Worm (Caenorhabditis elegans) whole organism, L4 larva: ENCODE measurements around the gene F42G2.7.

Experiments
- T26A8.4 ChIP-seq: fragments of 200-800 bp; sonication (Bioruptor generic); IDR thresholded peaks from 2 replicates; pipeline ENCODE4 v1.3.6; 2022; ENCODE audit warnings: missing genetic modification characterization, missing compliant biosample characterization
- Y105C5A.15 ChIP-seq: fragments of 200-800 bp; sonication (Bioruptor generic); IDR thresholded peaks from 2 replicates; pipeline ENCODE4 v1.3.6; 2022; ENCODE audit warnings: missing genetic modification characterization, missing compliant biosample characterization
- Y75B8A.6 ChIP-seq: fragments of 200-800 bp; sonication (Bioruptor generic); IDR thresholded peaks from 2 replicates; pipeline ENCODE4 v1.3.6; 2022; ENCODE audit warnings: missing genetic modification reagents, missing genetic modification characterization, missing compliant biosample characterization
- aha-1 ChIP-seq: fragments of 150-350 bp; peaks from one replicate; lab custom pipeline; 2014; ENCODE audit warnings: missing biosample characterization, missing genetic modification characterization
- ceh-20 ChIP-seq: fragments of 200-800 bp; sonication (Bioruptor generic); IDR thresholded peaks from 2 replicates; pipeline ENCODE4 v1.3.6; 2022; ENCODE audit warnings: missing genetic modification reagents, missing genetic modification characterization, missing compliant biosample characterization
- ceh-28 ChIP-seq: fragments of 150-350 bp; optimal IDR thresholded peaks from 2 replicates; lab custom pipeline; 2014; ENCODE audit warnings: missing biosample characterization, missing genetic modification reagents, missing genetic modification characterization
- ceh-62 ChIP-seq: sonication (generic microtip); optimal IDR thresholded peaks from 2 replicates; lab custom pipeline; 2017; ENCODE audit warnings: missing biosample characterization, missing genetic modification characterization
- daf-16 ChIP-seq, 3 experiments: sonication (generic microtip); optimal IDR thresholded peaks; 2 replicates each; lab custom pipeline; 2016 to 2017; ENCODE audit warnings: missing genetic modification characterization in 3 of 3, missing genetic modification reagents in 3 of 3, mild to moderate bottlenecking in 2 of 3, missing compliant biosample characterization in 2 of 3, missing biosample characterization in 1 of 3, moderate library complexity in 1 of 3
- daf-19 ChIP-seq: fragments of 200-800 bp; sonication (Bioruptor generic); conservative IDR thresholded peaks from 2 replicates; pipeline ENCODE4 v1.3.6; 2022; ENCODE audit warnings: missing genetic modification characterization, missing compliant biosample characterization
- daf-8 ChIP-seq: fragments of 200-800 bp; sonication (Bioruptor generic); IDR thresholded peaks from 2 replicates; pipeline ENCODE4 v1.3.6; 2022; ENCODE audit warnings: missing genetic modification characterization, missing compliant biosample characterization
- dpl-1 ChIP-seq: fragments of 150-350 bp; optimal IDR thresholded peaks from 2 replicates; lab custom pipeline; 2014; ENCODE audit warnings: missing biosample characterization, missing genetic modification reagents, missing genetic modification characterization
- dve-1 ChIP-seq: sonication (generic microtip); optimal IDR thresholded peaks from 2 replicates; lab custom pipeline; 2017; ENCODE audit warnings: antibody characterized with exemption, mild to moderate bottlenecking, missing genetic modification characterization, missing compliant biosample characterization; ENCODE audit not compliant: insufficient read depth
- hlh-11 ChIP-seq: fragments of 200-800 bp; sonication (Bioruptor generic); optimal IDR thresholded peaks from 2 replicates; lab custom pipeline; 2018; ENCODE audit warnings: mild to moderate bottlenecking, missing genetic modification characterization, missing compliant biosample characterization
- lim-7 ChIP-seq: fragments of 200-800 bp; sonication (Bioruptor generic); IDR thresholded peaks from 2 replicates; pipeline ENCODE4 v1.3.6; 2022; ENCODE audit warnings: missing genetic modification characterization, missing compliant biosample characterization
- lin-29 ChIP-seq: fragments of 200-800 bp; sonication (Bioruptor generic); IDR thresholded peaks from 2 replicates; pipeline ENCODE4 v1.3.6; 2022; ENCODE audit warnings: missing genetic modification reagents, missing genetic modification characterization, missing compliant biosample characterization
- lin-38 ChIP-seq: fragments of 200-800 bp; sonication (Bioruptor generic); IDR thresholded peaks from 2 replicates; pipeline ENCODE4 v1.3.6; 2022; ENCODE audit warnings: missing genetic modification reagents, missing genetic modification characterization, missing compliant biosample characterization
- lin-39 ChIP-seq: fragments of 150-350 bp; optimal IDR thresholded peaks from 2 replicates; lab custom pipeline; 2014; ENCODE audit warnings: missing biosample characterization, missing genetic modification reagents, missing genetic modification characterization
- lir-3 ChIP-seq: sonication (generic microtip); optimal IDR thresholded peaks from 2 replicates; lab custom pipeline; 2016; ENCODE audit warnings: mild to moderate bottlenecking, missing genetic modification characterization, missing compliant biosample characterization
- lsy-2 ChIP-seq, 2 experiments: fragments of 150-350 bp in 1 of 2; sonication (generic microtip) in 1 of 2; optimal IDR thresholded peaks; 2 replicates each; lab custom pipeline; 2014 to 2017; ENCODE audit warnings: missing biosample characterization in 2 of 2, missing genetic modification characterization in 2 of 2
- madf-5 ChIP-seq, 2 experiments: fragments of 200-800 bp; sonication (Bioruptor generic); IDR thresholded peaks; 2 replicates each; pipeline ENCODE4 v1.3.6; 2022; ENCODE audit warnings: missing compliant biosample characterization in 2 of 2, missing genetic modification characterization in 2 of 2
- madf-9 ChIP-seq: fragments of 200-800 bp; sonication (Bioruptor generic); conservative IDR thresholded peaks from 2 replicates; pipeline ENCODE4 v1.3.6; 2022; ENCODE audit warnings: missing genetic modification reagents, missing genetic modification characterization, missing compliant biosample characterization
- mes-2 ChIP-seq: sonication (generic microtip); optimal IDR thresholded peaks from 2 replicates; lab custom pipeline; 2016; ENCODE audit warnings: missing genotype, mild to moderate bottlenecking, missing genetic modification characterization, missing compliant biosample characterization; ENCODE audit not compliant: poor library complexity, severe bottlenecking
- nhr-11 ChIP-seq: fragments of 150-350 bp; optimal IDR thresholded peaks from 2 replicates; lab custom pipeline; 2014; ENCODE audit warnings: missing biosample characterization, missing genetic modification characterization
- nhr-111 ChIP-seq: fragments of 200-800 bp; sonication (Bioruptor generic); optimal IDR thresholded peaks from 2 replicates; lab custom pipeline; 2018; ENCODE audit warnings: mild to moderate bottlenecking, missing genetic modification characterization, missing compliant biosample characterization
- nhr-28 ChIP-seq: fragments of 150-350 bp; optimal IDR thresholded peaks from 2 replicates; lab custom pipeline; 2014; ENCODE audit warnings: missing biosample characterization, missing genetic modification characterization
- pha-4 ChIP-seq, 2 experiments: fragments of 150-350 bp in 1 of 2; fragments of 200-800 bp in 1 of 2; sonication (Bioruptor generic) in 1 of 2; IDR thresholded peaks in 1 of 2; optimal IDR thresholded peaks in 1 of 2; 2 replicates each; pipeline versions ENCODE4 v1.3.6 to Lab custom; 2014 to 2022; ENCODE audit warnings: missing genetic modification characterization in 2 of 2, missing genetic modification reagents in 2 of 2, missing biosample characterization in 1 of 2, missing compliant biosample characterization in 1 of 2
- php-3 ChIP-seq: fragments of 200-800 bp; sonication (Bioruptor generic); IDR thresholded peaks from 2 replicates; pipeline ENCODE4 v1.3.6; 2022; ENCODE audit warnings: missing genetic modification reagents, missing genetic modification characterization, missing compliant biosample characterization
- pqm-1 ChIP-seq: sonication (generic microtip); optimal IDR thresholded peaks from 2 replicates; lab custom pipeline; 2017; ENCODE audit warnings: missing biosample characterization, missing genetic modification characterization
- saeg-2 ChIP-seq: fragments of 200-800 bp; sonication (Bioruptor generic); IDR thresholded peaks from 2 replicates; pipeline ENCODE4 v1.3.6; 2022; ENCODE audit warnings: missing genetic modification reagents, missing genetic modification characterization, missing compliant biosample characterization
- set-16 ChIP-seq: fragments of 200-800 bp; sonication (Bioruptor generic); IDR thresholded peaks from 2 replicates; pipeline ENCODE4 v1.3.6; 2022; ENCODE audit warnings: missing genetic modification reagents, missing genetic modification characterization, missing compliant biosample characterization
- skn-1 ChIP-seq: fragments of 150-350 bp; optimal IDR thresholded peaks from 2 replicates; lab custom pipeline; 2014; ENCODE audit warnings: missing biosample characterization, missing genetic modification characterization
- snpc-4 ChIP-seq: fragments of 150-350 bp; optimal IDR thresholded peaks from 2 replicates; lab custom pipeline; 2014; ENCODE audit warnings: missing biosample characterization, missing genetic modification characterization
- spr-1 ChIP-seq: sonication (generic microtip); optimal IDR thresholded peaks from 2 replicates; lab custom pipeline; 2016; ENCODE audit warnings: mild to moderate bottlenecking, missing genetic modification characterization, missing compliant biosample characterization
- spr-3 ChIP-seq: fragments of 200-800 bp; sonication (Bioruptor generic); optimal IDR thresholded peaks from 2 replicates; lab custom pipeline; 2018; ENCODE audit warnings: mild to moderate bottlenecking, missing genetic modification characterization, missing compliant biosample characterization
- unc-62 ChIP-seq, 3 experiments: fragments of 150-350 bp in 1 of 3; sonication (generic microtip); optimal IDR thresholded peaks in 2 of 3; peaks in 1 of 3; 1 replicate in 1 of 3; 2 replicates in 2 of 3; lab custom pipeline; 2014 to 2017; ENCODE audit warnings: missing biosample characterization in 3 of 3, missing genetic modification characterization in 3 of 3, missing genetic modification reagents in 3 of 3, missing genotype in 1 of 3
- zag-1 ChIP-seq: fragments of 150-350 bp; optimal IDR thresholded peaks from 2 replicates; lab custom pipeline; 2014; ENCODE audit warnings: missing biosample characterization, missing genetic modification characterization

Gene F42G2.7

ce11 chrII:2399810-2400209 is 18.1 kb upstream of the F42G2.7 start:
- no peak for TF ChIP-seq spr-1 (tag; lab: Kevin White, UChicago)
- peak; percentile 95 for TF ChIP-seq nhr-28 (tag; lab: Kevin White, UChicago)
- TF ChIP-seq aha-1 (tag; lab: Kevin White, UChicago): peak; percentile 43
- TF ChIP-seq ceh-28: no peak

- TF ChIP-seq daf-8 (GFP tag; lab: Robert Waterston, UW) (no peak), unc-62 (GFP tag; optimal IDR thresholded peaks at IDR 0.05 in 1 of 2; lab: Kevin White, UChicago) (peak in 1 of 2 experiments; percentile 52), unc-62 (tag; optimal IDR thresholded peaks at IDR 0.05; lab: Kevin White, UChicago) (no peak)
These were observed 14.0 kb upstream of the F42G2.7 start, which contains the start of gene F16G10.1 for ce11 chrII:2403984-2404383. TSS of gene F16G10.1 (plus strand) at chrII:2404284.

- no peak for TF ChIP-seq zag-1 (tag; lab: Kevin White, UChicago)
- TF ChIP-seq lim-7: no peak
- TF ChIP-seq set-16 (GFP tag; lab: Robert Waterston, UW): peak; percentile 56; the same call in 1 of the 2 replicates
- no peak for TF ChIP-seq saeg-2 (GFP tag; lab: Robert Waterston, UW)
- TF ChIP-seq spr-1 (tag; lab: Kevin White, UChicago): no peak
- TF ChIP-seq ceh-62: no peak
- TF ChIP-seq lir-3 (tag; lab: Kevin White, UChicago): no peak
- no peak for TF ChIP-seq daf-16 (GFP tag; optimal IDR thresholded peaks at IDR 0.05; lab: Kevin White, UChicago)
- TF ChIP-seq daf-16 (tag; optimal IDR thresholded peaks at IDR 0.05; lab: Kevin White, UChicago): no peak
- 0 out of 4 replicates have a peak, but pooled peaks of 1 of the 2 experiments have one; percentile 22 for TF ChIP-seq madf-5 (GFP tag; IDR thresholded peaks at IDR 0.05; lab: Robert Waterston, UW)
- peak; percentile 82 for TF ChIP-seq aha-1 (tag; lab: Kevin White, UChicago)
- no peak for TF ChIP-seq lin-38
- no peak for TF ChIP-seq nhr-111
- TF ChIP-seq, all 104 proteins: peak for 3
These were observed 6.9 kb upstream of the F42G2.7 start for ce11 chrII:2411093-2411492.

ce11 chrII:2411555-2411954 is 6.4 kb upstream of the F42G2.7 start:
- TF ChIP-seq pha-4 (GFP tag; IDR thresholded peaks at IDR 0.05; lab: Robert Waterston, UW): no peak
- TF ChIP-seq pha-4 (tag; optimal IDR thresholded peaks at IDR 0.05; lab: Kevin White, UChicago): no peak
- peak in 1 of 2 experiments; percentile 51 for TF ChIP-seq unc-62 (GFP tag; optimal IDR thresholded peaks at IDR 0.05 in 1 of 2; lab: Kevin White, UChicago)
- TF ChIP-seq unc-62 (tag; optimal IDR thresholded peaks at IDR 0.05; lab: Kevin White, UChicago): no peak

ce11 chrII:2412649-2413048 is 5.3 kb upstream of the F42G2.7 start, which contains the start of gene fbxa-182:
TSS of gene fbxa-182 (minus strand) at chrII:2412749.
- no peak for TF ChIP-seq daf-16 (GFP tag; optimal IDR thresholded peaks at IDR 0.05; lab: Kevin White, UChicago)
- peak; percentile 37 for TF ChIP-seq daf-16 (tag; optimal IDR thresholded peaks at IDR 0.05; lab: Kevin White, UChicago)
- TF ChIP-seq php-3 (GFP tag; lab: Robert Waterston, UW): 0 out of 2 replicates have a peak, but pooled peaks have one; percentile 23
- peak; percentile 14 for TF ChIP-seq dve-1
- peak; percentile 17 for TF ChIP-seq pqm-1 (tag; lab: Kevin White, UChicago)
- peak; percentile 19 for TF ChIP-seq nhr-28 (tag; lab: Kevin White, UChicago)
- TF ChIP-seq daf-8 (GFP tag; lab: Robert Waterston, UW): no peak
- TF ChIP-seq madf-9 (GFP tag; lab: Robert Waterston, UW): no peak
- TF ChIP-seq daf-19: no peak
- TF ChIP-seq lin-39 (tag; lab: Kevin White, UChicago): no peak
- TF ChIP-seq snpc-4 (tag; lab: Kevin White, UChicago): no peak
- TF ChIP-seq aha-1 (tag; lab: Kevin White, UChicago): no peak
- TF ChIP-seq unc-62 (GFP tag; optimal IDR thresholded peaks at IDR 0.05 in 1 of 2; lab: Kevin White, UChicago): peak in 1 of 2 experiments; percentile 9
- TF ChIP-seq unc-62 (tag; optimal IDR thresholded peaks at IDR 0.05; lab: Kevin White, UChicago): no peak
- TF ChIP-seq Y75B8A.6 (GFP tag; lab: Robert Waterston, UW): no peak

- peak in 1 of 2 experiments; percentile 4 for TF ChIP-seq lsy-2 (tag; optimal IDR thresholded peaks at IDR 0.05; lab: Kevin White, UChicago)
- TF ChIP-seq nhr-11 (tag; lab: Kevin White, UChicago): no peak
- TF ChIP-seq daf-16 (GFP tag; optimal IDR thresholded peaks at IDR 0.05; lab: Kevin White, UChicago): no peak
- TF ChIP-seq daf-16 (tag; optimal IDR thresholded peaks at IDR 0.05; lab: Kevin White, UChicago): peak; percentile 87
- TF ChIP-seq spr-3 (GFP tag; lab: Kevin White, UChicago): no peak
- no peak for TF ChIP-seq Y105C5A.15 (GFP tag; lab: Robert Waterston, UW)
- TF ChIP-seq hlh-11 (tag; lab: Kevin White, UChicago): peak; percentile 47
- no peak for TF ChIP-seq daf-19
- TF ChIP-seq lin-38: no peak
- TF ChIP-seq dpl-1 (GFP tag; lab: Kevin White, UChicago): no peak
- peak; percentile 75 for TF ChIP-seq dve-1
- peak; percentile 93 for TF ChIP-seq nhr-28 (tag; lab: Kevin White, UChicago)
- peak; percentile 18 for TF ChIP-seq mes-2 (tag; lab: Kevin White, UChicago)
- TF ChIP-seq pqm-1 (tag; lab: Kevin White, UChicago): peak; percentile 52
- TF ChIP-seq unc-62 (GFP tag; optimal IDR thresholded peaks at IDR 0.05 in 1 of 2; lab: Kevin White, UChicago): peak in 1 of 2 experiments; percentile 56
- no peak for TF ChIP-seq unc-62 (tag; optimal IDR thresholded peaks at IDR 0.05; lab: Kevin White, UChicago)
- no peak for TF ChIP-seq T26A8.4 (GFP tag; lab: Robert Waterston, UW)
- no peak for TF ChIP-seq lin-29
- TF ChIP-seq ceh-20 (GFP tag; lab: Robert Waterston, UW): no peak
- no peak for TF ChIP-seq lir-3 (tag; lab: Kevin White, UChicago)
- no peak for TF ChIP-seq skn-1 (tag; lab: Kevin White, UChicago)
These were observed 2.5 kb upstream of the F42G2.7 start, which contains the start of gene fbxa-4 for ce11 chrII:2415439-2415838. TSS of gene fbxa-4 (minus strand) at chrII:2415531.
